Fruit fly (Drosophila melanogaster) whole organism, adult: Measurements from ENCODE around the gene Ugt36A1.

Source experiments
- CG11617 ChIP-seq: fragments of 200-800 bp; sonication (Bioruptor generic); optimal IDR thresholded peaks from 2 replicates; lab custom pipeline; 2017; ENCODE audit warnings: mild to moderate bottlenecking, missing biosample characterization, missing genetic modification reagents, missing genetic modification characterization
- CG5204 ChIP-seq: fragments of 200-800 bp; sonication (Bioruptor generic); optimal IDR thresholded peaks from 2 replicates; lab custom pipeline; 2016; ENCODE audit warnings: missing biosample characterization, missing genetic modification characterization
- CG7045 ChIP-seq: fragments of 200-800 bp; sonication (Bioruptor generic); optimal IDR thresholded peaks from 2 replicates; lab custom pipeline; 2017; ENCODE audit warnings: missing biosample characterization, mild to moderate bottlenecking, missing genetic modification characterization
- Clk ChIP-seq: fragments of 200-800 bp; sonication (Bioruptor generic); optimal IDR thresholded peaks from 2 replicates; lab custom pipeline; 2017; ENCODE audit warnings: missing biosample characterization, missing genetic modification characterization
- Mnt ChIP-seq: fragments of 200-800 bp; sonication (Bioruptor generic); optimal IDR thresholded peaks from 2 replicates; lab custom pipeline; 2016; ENCODE audit warnings: missing biosample characterization, mild to moderate bottlenecking, missing genetic modification characterization
- bab1 ChIP-seq: fragments of 200-800 bp; sonication (Bioruptor generic); optimal IDR thresholded peaks from 3 replicates; lab custom pipeline; 2019; ENCODE audit warnings: missing biosample characterization, mild to moderate bottlenecking, missing genetic modification characterization, moderate library complexity
- cic ChIP-seq: fragments of 200-800 bp; sonication (Bioruptor generic); optimal IDR thresholded peaks from 2 replicates; lab custom pipeline; 2017; ENCODE audit warnings: missing biosample characterization, mild to moderate bottlenecking, missing genetic modification characterization, moderate library complexity
- cnc ChIP-seq, 2 experiments: fragments of >200 bp; optimal IDR thresholded peaks; 2 replicates each; lab custom pipeline; 2017
- kay ChIP-seq: fragments of 200-800 bp; sonication (Bioruptor generic); peaks from one replicate; lab custom pipeline; 2016; ENCODE audit warnings: missing biosample characterization, missing genetic modification characterization, borderline replicate concordance
- ovo ChIP-seq: fragments of 200-800 bp; sonication (Bioruptor generic); optimal IDR thresholded peaks from 2 replicates; lab custom pipeline; 2016; ENCODE audit warnings: missing biosample characterization, missing genetic modification characterization
- pad ChIP-seq: fragments of 200-800 bp; sonication (Bioruptor generic); optimal IDR thresholded peaks from 3 replicates; lab custom pipeline; 2017; ENCODE audit warnings: missing biosample characterization, missing genetic modification characterization, mild to moderate bottlenecking, moderate library complexity, missing genetic modification reagents
- toe ChIP-seq: fragments of 200-800 bp; sonication (Bioruptor generic); optimal IDR thresholded peaks from 2 replicates; lab custom pipeline; 2016; ENCODE audit warnings: missing biosample characterization, missing genetic modification characterization

DNA sequence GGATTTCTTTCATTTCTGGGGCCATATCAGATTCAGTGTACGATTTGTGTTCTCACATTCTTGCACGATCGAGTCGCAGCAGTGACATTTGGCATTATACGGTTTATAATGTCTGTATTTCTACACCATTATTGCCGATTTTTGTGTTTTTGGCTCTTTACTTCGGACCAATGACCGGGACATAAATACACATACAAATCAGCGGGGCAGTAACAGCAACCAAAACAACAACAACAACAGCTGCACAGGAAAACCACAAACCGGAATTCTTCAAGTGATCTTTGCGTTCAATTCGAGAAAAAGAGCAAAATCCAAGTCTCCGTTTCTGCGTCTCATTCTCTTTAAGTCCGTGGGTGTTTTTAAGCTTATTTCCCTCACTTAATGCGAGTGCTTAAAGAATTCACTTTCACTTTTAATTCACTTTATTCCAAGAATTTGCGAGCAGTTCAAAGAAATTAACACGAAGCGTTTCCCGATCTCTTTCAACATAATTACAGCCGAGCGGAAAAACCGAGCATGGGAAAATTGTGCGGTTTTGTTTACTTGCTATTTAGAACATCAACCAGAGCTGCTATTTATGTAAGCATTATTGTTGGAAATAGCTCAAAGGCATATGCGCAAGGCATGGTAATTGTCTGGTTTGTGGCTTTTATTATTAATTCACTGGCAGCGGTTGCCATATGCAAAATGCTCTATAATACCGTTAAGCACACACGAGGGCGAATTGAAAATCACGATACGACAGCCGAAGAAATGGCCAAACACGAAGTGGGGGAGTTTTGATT lies 12.6 kb downstream of the Ugt36A1 start:
- TF ChIP-seq CG5204 (GFP tag; lab: Kevin White, UChicago) (no peak), cnc (optimal IDR thresholded peaks at IDR 0.05; lab: Kevin White, UChicago) (no peak), kay (GFP tag; lab: Kevin White, UChicago) (no peak), toe (GFP tag; lab: Kevin White, UChicago) (no peak), bab1 (GFP tag; lab: Kevin White, UChicago) (no peak), pad (GFP tag; lab: Kevin White, UChicago) (no peak), CG11617 (GFP tag; lab: Kevin White, UChicago) (no peak), cic (no peak), Clk (GFP tag; lab: Kevin White, UChicago) (no peak), ovo (GFP tag; lab: Kevin White, UChicago) (no peak), Mnt (no peak), CG7045 (GFP tag; lab: Kevin White, UChicago) (no peak)
